Fruit fly (Drosophila melanogaster): ENCODE measurements around the gene hzg.

The hzg gene

DNA sequence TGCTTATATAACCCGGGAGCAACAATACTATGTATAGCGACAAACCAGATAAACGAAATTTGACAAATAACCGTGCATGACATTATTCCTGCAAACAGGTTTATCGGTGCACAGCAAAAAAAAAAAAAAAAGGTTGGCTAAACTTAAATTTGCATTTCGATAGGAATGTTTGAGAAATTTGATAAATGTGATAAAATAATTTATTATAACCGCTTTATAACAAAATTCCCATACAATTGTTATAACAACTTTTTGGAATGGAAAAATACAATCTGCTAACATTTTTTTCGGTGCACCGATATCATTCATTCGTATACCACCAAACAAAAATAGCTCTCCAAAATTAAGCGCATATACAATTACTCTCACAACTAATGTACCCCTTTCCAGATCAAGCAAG lies 27.0 kb downstream of the hzg start (continued):
- no peak for TF ChIP-seq NC2α (GFP tag; optimal IDR thresholded peaks at IDR 0.05)
- no peak for TF ChIP-seq TFAM (GFP tag; optimal IDR thresholded peaks at IDR 0.05)
- peak; percentile 23 for TF ChIP-seq CG10267 (tag; optimal IDR thresholded peaks at IDR 0.05)
- no peak for TF ChIP-seq D19B (GFP tag; optimal IDR thresholded peaks at IDR 0.05)
- no peak for TF ChIP-seq fru (optimal IDR thresholded peaks at IDR 0.05)
- peak; percentile 54 for TF ChIP-seq CG9727 (GFP tag; optimal IDR thresholded peaks at IDR 0.05)
- no peak for TF ChIP-seq CG9876 (GFP tag; optimal IDR thresholded peaks at IDR 0.05)
- TF ChIP-seq CG9932 (GFP tag; IDR thresholded peaks at IDR 0.05) = no peak
- TF ChIP-seq CG2116 (GFP tag; optimal IDR thresholded peaks at IDR 0.05) = no peak
- no peak for TF ChIP-seq fu2 (GFP tag; optimal IDR thresholded peaks at IDR 0.05)
- TF ChIP-seq CG14710 (tag; optimal IDR thresholded peaks at IDR 0.05) = peak; percentile 7
- no peak for TF ChIP-seq jing (GFP tag; optimal IDR thresholded peaks at IDR 0.05)
- no peak for TF ChIP-seq CG12769 (tag; optimal IDR thresholded peaks at IDR 0.05)
- TF ChIP-seq bbx (GFP tag; IDR thresholded peaks at IDR 0.05; ENCODE audit: partially characterized antibody) = no peak
- no peak for TF ChIP-seq CG12299 (tag; optimal IDR thresholded peaks at IDR 0.05)
- TF ChIP-seq CG10209 (GFP tag; optimal IDR thresholded peaks at IDR 0.05) = peak; percentile 28
- no peak for TF ChIP-seq zfh1 (GFP tag; IDR thresholded peaks at IDR 0.05)
- TF ChIP-seq pros (GFP tag; optimal IDR thresholded peaks at IDR 0.05) = no peak
- TF ChIP-seq Eip74EF (GFP tag; optimal IDR thresholded peaks at IDR 0.05) = peak in 1 of 2 experiments; percentile 28
- TF ChIP-seq dan (GFP tag; IDR thresholded peaks at IDR 0.05) = no peak
- no peak for TF ChIP-seq fd64A (GFP tag; optimal IDR thresholded peaks at IDR 0.05)
- no peak for TF ChIP-seq Ets97D (GFP tag; optimal IDR thresholded peaks at IDR 0.05)
- TF ChIP-seq CG1529 (GFP tag; optimal IDR thresholded peaks at IDR 0.05) = no peak
- TF ChIP-seq CG43689 (GFP tag; IDR thresholded peaks at IDR 0.05) = no peak
- peak; percentile 26 for TF ChIP-seq ATbp (GFP tag; optimal IDR thresholded peaks at IDR 0.05)
- no peak for TF ChIP-seq lov (optimal IDR thresholded peaks at IDR 0.05)
- no peak for TF ChIP-seq lov (GFP tag; IDR thresholded peaks at IDR 0.05)
- TF ChIP-seq HLH4C (GFP tag; IDR thresholded peaks at IDR 0.05; ENCODE audit: partially characterized antibody) = no peak
- TF ChIP-seq rib (GFP tag; IDR thresholded peaks at IDR 0.05) = no peak
- TF ChIP-seq tll (GFP tag; optimal IDR thresholded peaks at IDR 0.05) = no peak
- no peak for TF ChIP-seq corto (GFP tag; optimal IDR thresholded peaks at IDR 0.05)
- TF ChIP-seq Camta (GFP tag; optimal IDR thresholded peaks at IDR 0.05) = no peak
- TF ChIP-seq CG6813 (GFP tag; optimal IDR thresholded peaks at IDR 0.05) = peak; percentile 20
- no peak for TF ChIP-seq inv (GFP tag; IDR thresholded peaks at IDR 0.05; ENCODE audit: partially characterized antibody)
- TF ChIP-seq CG15514 (GFP tag; optimal IDR thresholded peaks at IDR 0.05) = peak; percentile 51
- no peak for TF ChIP-seq Lpt (GFP tag; optimal IDR thresholded peaks at IDR 0.05)
- TF ChIP-seq gsb (GFP tag; IDR thresholded peaks at IDR 0.05) = peak; percentile 71
- TF ChIP-seq CG1832 (GFP tag; optimal IDR thresholded peaks at IDR 0.05) = no peak
- peak; percentile 44 for TF ChIP-seq CG10979 (tag; optimal IDR thresholded peaks at IDR 0.05)
- peak in 1 of 2 experiments; percentile 36 for TF ChIP-seq bsh (GFP tag; optimal IDR thresholded peaks at IDR 0.05)
- no peak for TF ChIP-seq nau (GFP tag; optimal IDR thresholded peaks at IDR 0.05)
- peak; percentile 69 for TF ChIP-seq Fer3 (tag; optimal IDR thresholded peaks at IDR 0.05)
- TF ChIP-seq CG17359 (tag; optimal IDR thresholded peaks at IDR 0.05) = peak; percentile 71
- no peak for TF ChIP-seq Atf3 (GFP tag; optimal IDR thresholded peaks at IDR 0.05)
- TF ChIP-seq pan (optimal IDR thresholded peaks at IDR 0.05) = no peak
- TF ChIP-seq pan (GFP tag; optimal IDR thresholded peaks at IDR 0.05 in 1 of 2, IDR thresholded peaks at IDR 0.05 in 1 of 2) = peak in 1 of 2 experiments; percentile 84
- no peak for TF ChIP-seq CG7786 (GFP tag; optimal IDR thresholded peaks at IDR 0.05)
- TF ChIP-seq lola (GFP tag; optimal IDR thresholded peaks at IDR 0.05) = no peak
- TF ChIP-seq Dfd (GFP tag; optimal IDR thresholded peaks at IDR 0.05) = no peak
- TF ChIP-seq CG6175 (GFP tag; IDR thresholded peaks at IDR 0.05) = no peak
- 0 out of 2 replicates have a peak, but pooled peaks have one; percentile 42 for TF ChIP-seq CG10366 (GFP tag; IDR thresholded peaks at IDR 0.05)
